Worm (Caenorhabditis elegans): Measurements from ENCODE around the gene bra-2.

bra-2 gene

ce11 chrIII:901600-902250 lies 9.3 kb upstream of the bra-2 start (continued):
- TF ChIP-seq him-1 (tag; optimal IDR thresholded peaks at IDR 0.05) (peak; percentile 25), rcor-1 (GFP tag; IDR thresholded peaks at IDR 0.05) (no peak), tbx-9 (tag; optimal IDR thresholded peaks at IDR 0.05; ENCODE audit: borderline replicate concordance) (no peak), T07F8.4 (tag; optimal IDR thresholded peaks at IDR 0.05) (no peak), lin-40 (tag; optimal IDR thresholded peaks at IDR 0.05) (peak; percentile 25), aptf-2 (GFP tag; conservative IDR thresholded peaks at IDR 0.05) (no peak), repo-1 (tag; optimal IDR thresholded peaks at IDR 0.05) (no peak), ztf-18 (tag; optimal IDR thresholded peaks at IDR 0.05) (no peak), xnd-1 (tag; optimal IDR thresholded peaks at IDR 0.05) (no peak), K12H6.12 (tag; optimal IDR thresholded peaks at IDR 0.05) (no peak), nhr-120 (GFP tag; IDR thresholded peaks at IDR 0.05) (no peak), lin-35 (GFP tag; optimal IDR thresholded peaks at IDR 0.05) (peak in 1 of 3 experiments; percentile 39), B0261.1 (tag; optimal IDR thresholded peaks at IDR 0.05) (no peak), lin-54 (GFP tag; optimal IDR thresholded peaks at IDR 0.05) (peak; percentile 41), Y53F4B.3 (GFP tag; IDR thresholded peaks at IDR 0.05) (no peak), aptf-3 (GFP tag; IDR thresholded peaks at IDR 0.05) (no peak), bed-2 (GFP tag; IDR thresholded peaks at IDR 0.05) (no peak), rpc-1 (optimal IDR thresholded peaks at IDR 0.05) (no peak), rpc-1 (tag; optimal IDR thresholded peaks at IDR 0.05) (no peak), unc-130 (GFP tag; optimal IDR thresholded peaks at IDR 0.05) (no peak), ccch-3 (GFP tag; optimal IDR thresholded peaks at IDR 0.05) (no peak), unc-62 (GFP tag; optimal IDR thresholded peaks at IDR 0.05) (no peak), nfya-1 (tag; optimal IDR thresholded peaks at IDR 0.05; ENCODE audit: borderline replicate concordance, insufficient read depth) (no peak), tbp1 (GFP tag; optimal IDR thresholded peaks at IDR 0.05) (no peak), dpff-1 (tag; optimal IDR thresholded peaks at IDR 0.05) (no peak), hlh-26 (GFP tag; conservative IDR thresholded peaks at IDR 0.05) (no peak), mes-4 (tag; optimal IDR thresholded peaks at IDR 0.05) (no peak), ztf-28 (GFP tag; IDR thresholded peaks at IDR 0.05) (no peak), lin-26 (GFP tag; IDR thresholded peaks at IDR 0.05) (no peak), T26A5.8 (tag; optimal IDR thresholded peaks at IDR 0.05) (no peak), ztf-26 (tag; optimal IDR thresholded peaks at IDR 0.05) (peak; percentile 21), ceh-79 (tag; optimal IDR thresholded peaks at IDR 0.05) (no peak), madf-6 (GFP tag; IDR thresholded peaks at IDR 0.05) (peak; percentile 35; the same call in 1 of the 2 replicates), F10E7.11 (tag; optimal IDR thresholded peaks at IDR 0.05) (no peak), pha-4 (tag; optimal IDR thresholded peaks at IDR 0.05) (no peak), egl-44 (GFP tag; IDR thresholded peaks at IDR 0.05) (no peak), lag-1 (GFP tag; IDR thresholded peaks at IDR 0.05) (no peak), C17E4.6 (GFP tag; IDR thresholded peaks at IDR 0.05) (no peak), tlf-1 (GFP tag; optimal IDR thresholded peaks at IDR 0.05) (no peak), nhr-90 (tag; optimal IDR thresholded peaks at IDR 0.05) (no peak), cebp-2 (GFP tag; IDR thresholded peaks at IDR 0.05) (no peak), bed-1 (GFP tag; IDR thresholded peaks at IDR 0.05) (no peak), attf-6 (GFP tag; IDR thresholded peaks at IDR 0.05) (no peak), ZK185.1 (tag; optimal IDR thresholded peaks at IDR 0.05; ENCODE audit: poor library complexity, severe bottlenecking) (no peak), B0019.2 (GFP tag; conservative IDR thresholded peaks at IDR 0.05) (no peak), hmg-20 (GFP tag; IDR thresholded peaks at IDR 0.05) (no peak), F57C9.4 (tag; optimal IDR thresholded peaks at IDR 0.05) (no peak), mcd-1 (GFP tag; IDR thresholded peaks at IDR 0.05) (peak; percentile 85), efl-1 (GFP tag; optimal IDR thresholded peaks at IDR 0.05) (peak; percentile 57), hlh-12 (tag; optimal IDR thresholded peaks at IDR 0.05) (no peak)
